Worm (Caenorhabditis elegans) whole organism, dauer: Measurements from ENCODE around the gene pxl-1.

ENCODE experiments used
- unc-62 ChIP-seq: sonication (generic microtip); optimal IDR thresholded peaks from 2 replicates; lab custom pipeline; 2017; ENCODE audit warnings: missing biosample characterization, missing genetic modification reagents, missing genetic modification characterization

The pxl-1 gene

DNA sequence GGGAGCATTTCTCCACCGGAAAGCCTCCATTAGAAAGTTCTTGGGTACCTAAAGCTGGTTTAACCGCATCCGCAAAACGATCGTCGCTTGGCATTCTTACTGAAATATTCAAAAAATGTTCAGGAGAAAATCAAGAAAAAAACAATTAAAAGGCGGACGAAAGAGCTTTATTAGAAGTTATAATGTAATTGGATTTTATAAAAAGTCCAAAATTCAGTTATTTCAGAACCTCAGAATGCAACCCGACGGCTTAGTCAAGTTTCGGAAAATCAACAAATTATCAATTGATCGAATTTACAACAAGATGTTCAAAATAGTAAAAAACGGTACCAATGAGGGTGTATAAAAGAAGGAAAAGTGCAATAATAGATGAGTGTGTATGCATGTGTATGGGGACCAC is at the start of gene pxl-1:
Gene pxl-1 (minus strand): TSS at position 101 of the 400 bp plus-strand sequence.
- TF ChIP-seq unc-62 = no peak

DNA sequence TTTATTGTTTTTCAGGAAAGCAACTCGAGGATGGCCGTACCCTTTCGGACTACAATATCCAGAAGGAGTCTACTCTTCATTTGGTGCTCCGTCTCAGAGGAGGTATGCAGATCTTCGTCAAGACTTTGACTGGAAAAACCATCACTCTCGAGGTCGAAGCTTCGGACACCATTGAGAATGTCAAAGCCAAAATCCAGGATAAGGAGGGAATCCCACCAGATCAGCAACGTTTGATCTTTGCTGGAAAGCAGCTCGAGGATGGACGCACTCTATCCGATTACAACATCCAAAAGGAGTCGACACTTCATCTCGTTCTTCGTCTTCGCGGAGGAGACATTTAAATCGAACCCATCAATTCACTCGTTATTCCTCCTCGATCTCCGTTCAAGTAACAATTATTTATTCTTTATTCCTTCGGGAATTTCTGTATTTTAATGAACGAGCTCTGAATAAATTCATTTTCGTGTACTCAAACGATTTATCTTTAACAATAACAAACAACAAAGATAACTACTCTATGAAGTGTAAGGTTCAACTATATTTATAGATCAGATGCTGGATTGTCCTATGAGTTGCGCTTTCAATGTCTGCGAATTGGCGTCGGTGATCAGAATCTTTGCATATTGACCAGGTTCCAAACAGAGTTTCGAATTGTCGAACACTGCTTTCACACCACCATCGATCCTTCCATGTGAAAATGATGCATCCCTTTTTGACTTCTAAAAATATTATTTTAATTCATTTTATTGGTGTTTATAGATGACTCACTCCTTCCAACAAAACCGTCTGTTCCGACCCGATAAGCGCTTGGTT is 47.8 kb upstream of the pxl-1 start:
- no peak for TF ChIP-seq unc-62

DNA sequence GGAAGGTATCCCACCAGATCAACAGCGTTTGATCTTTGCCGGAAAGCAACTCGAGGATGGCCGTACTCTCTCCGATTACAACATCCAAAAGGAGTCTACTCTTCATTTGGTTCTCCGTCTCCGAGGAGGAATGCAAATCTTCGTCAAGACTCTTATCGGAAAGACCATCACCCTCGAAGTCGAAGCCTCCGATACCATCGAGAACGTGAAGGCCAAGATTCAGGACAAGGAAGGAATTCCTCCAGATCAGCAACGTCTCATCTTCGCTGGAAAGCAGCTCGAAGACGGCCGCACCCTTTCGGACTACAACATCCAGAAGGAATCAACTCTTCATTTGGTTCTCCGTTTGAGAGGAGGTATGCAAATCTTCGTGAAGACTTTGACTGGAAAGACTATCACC is 46.3 kb upstream of the pxl-1 start:
- no peak for TF ChIP-seq unc-62

DNA sequence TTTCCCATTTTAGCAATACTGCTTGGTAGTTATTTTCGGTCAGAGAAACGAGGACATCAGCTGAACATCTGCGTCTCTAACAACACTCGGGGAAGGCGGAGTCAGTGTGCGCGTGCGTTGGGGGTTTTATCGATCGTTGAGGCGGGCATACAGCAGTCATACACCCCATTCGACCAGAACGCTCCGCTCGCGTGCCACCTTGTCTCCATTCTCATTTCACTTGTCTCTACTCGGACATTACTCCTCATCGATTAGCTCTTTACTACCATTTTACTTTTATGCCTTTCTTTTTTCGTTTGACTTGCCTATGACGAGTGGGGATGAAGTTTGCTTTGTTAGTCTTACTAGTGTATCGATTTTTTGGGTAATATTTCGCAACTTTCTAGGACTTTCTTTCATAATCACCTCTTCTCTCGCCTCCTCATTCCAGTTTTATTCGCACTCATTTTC is 44.7 kb upstream of the pxl-1 start:
- no peak for TF ChIP-seq unc-62

DNA sequence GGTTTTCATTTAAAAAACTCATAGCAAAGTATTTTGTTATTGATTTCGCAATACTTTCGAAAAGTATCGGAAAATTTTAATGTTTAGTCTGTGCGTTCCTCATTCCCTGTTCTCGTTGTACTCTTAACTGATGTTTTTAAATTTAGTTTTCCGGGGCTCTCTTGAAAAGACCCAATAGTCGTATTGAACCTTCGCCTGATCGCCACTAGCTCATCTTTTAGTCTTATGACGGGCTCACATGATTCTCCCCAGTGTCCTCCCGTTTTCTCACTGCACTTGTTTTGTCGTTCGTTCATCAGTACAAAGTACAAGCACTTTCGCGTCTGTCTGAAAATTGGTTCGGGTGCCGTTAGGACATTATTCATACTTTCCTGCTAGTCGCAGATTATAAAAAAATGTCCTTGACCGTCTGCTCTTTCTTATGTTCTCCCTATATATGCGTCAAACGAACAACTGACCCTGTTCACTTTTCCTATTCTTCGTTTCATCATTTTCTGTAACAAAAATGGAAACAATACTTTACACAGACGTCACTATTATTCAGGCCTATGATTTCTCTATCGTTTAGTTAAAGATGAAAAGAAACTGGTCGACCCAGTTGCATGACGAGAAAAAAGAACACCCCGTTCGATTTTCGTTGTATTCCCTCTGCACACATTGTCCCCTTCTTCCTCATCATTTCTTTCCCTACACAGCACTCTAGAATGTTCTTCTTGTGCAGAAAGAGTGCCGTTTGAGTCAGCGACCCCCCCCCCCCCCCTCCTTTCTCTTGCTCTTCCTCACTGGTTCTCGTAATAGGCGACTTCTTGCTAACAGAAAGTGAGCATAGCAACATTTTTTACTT is 43.9 kb upstream of the pxl-1 start, which contains the start of gene ubq-1:
Gene ubq-1 (plus strand): TSS at position 802 of the 844 bp plus-strand sequence.
- TF ChIP-seq unc-62 = no peak

DNA sequence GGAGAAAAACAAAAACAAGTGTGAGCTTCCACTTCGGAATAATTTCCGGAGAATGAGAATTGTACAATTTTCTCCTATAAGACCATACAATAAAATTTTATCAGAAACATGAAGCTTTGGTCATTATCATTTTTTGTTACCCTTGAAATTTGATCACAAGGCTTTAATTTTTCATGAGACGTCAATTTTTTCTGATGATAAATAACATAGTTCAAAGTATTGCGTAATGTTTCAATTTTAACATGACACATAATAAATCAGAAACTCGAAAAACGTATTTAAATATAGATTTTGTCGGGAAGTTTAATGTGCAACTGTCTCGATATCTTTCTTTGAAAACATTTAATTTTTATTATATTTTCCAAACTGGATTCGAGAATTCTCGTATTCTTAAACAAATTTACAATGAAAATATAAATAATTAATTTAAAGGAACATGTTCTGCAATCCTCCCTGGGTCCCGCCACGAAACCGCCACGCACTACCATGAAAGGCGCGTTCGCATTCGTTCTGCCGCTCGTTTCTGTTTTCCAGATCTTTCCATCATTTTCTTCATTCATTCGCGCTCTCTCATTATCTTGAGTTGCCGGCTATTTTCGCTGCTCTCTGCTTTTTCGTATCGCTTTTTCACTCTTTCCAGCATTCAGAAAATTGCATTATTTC is 43.1 kb upstream of the pxl-1 start:
- TF ChIP-seq unc-62 = no peak

DNA sequence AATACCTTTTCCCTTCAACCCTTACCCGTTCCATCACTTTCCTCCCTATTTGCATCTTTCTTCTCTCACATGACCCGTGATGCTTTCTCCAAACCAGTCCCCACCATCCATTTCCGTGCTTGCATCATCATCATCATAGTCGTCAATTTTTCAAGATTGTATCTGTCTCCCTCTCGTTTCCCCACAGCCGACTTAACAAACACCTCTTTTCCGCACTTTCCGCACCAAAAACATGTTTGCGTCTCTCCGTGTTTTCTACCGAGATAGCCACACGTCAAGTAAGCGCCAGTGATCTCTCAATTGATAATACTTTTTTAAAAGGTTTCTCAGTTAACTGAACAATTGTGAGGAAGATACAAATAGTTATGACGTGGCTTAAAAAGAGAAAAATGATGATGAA is 42.2 kb upstream of the pxl-1 start:
- no peak for TF ChIP-seq unc-62

DNA sequence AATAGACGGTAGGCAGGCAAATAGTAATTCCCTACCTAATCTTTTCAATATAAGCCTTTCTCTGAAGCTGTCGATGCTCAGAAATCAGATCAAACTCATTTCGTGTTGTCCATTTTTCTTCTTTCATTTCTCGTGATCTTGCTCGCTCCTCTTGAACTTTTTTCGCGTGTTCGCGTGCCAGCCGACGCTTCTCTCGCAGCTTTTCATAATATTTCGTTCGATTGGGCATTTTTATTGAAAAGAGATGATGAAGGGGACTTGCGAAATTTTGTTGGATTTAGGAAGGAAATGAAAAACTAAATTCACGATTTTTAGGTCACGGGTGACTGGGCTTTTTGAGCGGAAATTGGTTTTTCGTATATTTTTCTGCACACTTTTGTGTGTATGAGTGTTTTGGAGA is 41.2 kb upstream of the pxl-1 start, which contains the start of gene EGAP1.1:
Gene EGAP1.1 (minus strand): TSS at position 229 of the 400 bp plus-strand sequence.
- TF ChIP-seq unc-62 = no peak

DNA sequence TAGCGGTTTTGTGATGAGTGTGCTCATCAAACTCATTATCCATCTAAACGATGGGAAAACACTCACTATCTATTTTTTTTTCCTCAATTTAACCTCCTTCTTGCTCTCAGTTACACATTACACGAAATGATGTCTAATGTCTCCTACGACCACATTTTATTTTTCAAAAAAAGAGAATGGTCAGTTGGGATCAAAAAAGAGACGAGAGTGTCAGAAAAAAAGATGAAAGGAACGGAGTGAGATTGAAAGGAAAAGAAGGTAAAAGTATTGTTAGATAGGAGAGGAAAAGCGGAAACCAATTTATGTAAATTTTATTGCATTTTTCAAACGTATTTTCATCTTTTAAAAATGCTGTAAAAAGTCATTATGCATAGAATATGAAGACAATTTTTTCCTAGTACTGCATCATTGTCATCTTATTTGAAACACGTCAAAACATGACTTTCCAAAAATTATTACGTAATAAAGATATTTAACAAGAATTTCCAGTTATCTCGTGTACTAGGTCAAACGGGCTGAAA is 38.4 kb upstream of the pxl-1 start:
- TF ChIP-seq unc-62 = no peak

DNA sequence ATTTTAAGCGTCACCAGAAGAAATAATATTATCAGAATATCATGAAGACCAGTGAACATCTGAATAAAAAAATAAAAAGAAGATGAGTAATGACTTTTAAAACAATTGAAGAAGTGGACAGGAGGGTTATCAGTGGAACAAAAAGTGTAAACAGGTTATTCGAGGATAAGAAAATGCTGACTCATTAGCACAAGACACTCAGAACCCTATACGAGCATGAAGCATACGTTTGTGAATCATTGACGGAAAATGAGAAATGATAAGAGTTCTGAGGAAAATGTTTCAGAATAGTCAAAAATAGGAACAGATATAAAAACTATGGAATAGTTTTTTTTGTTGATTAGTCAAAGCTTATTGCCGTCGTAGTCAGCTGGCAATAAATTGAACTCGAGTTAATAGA is 37.0 kb upstream of the pxl-1 start, which contains the start of gene zmp-1:
Gene zmp-1 (minus strand): TSS at position 101 of the 400 bp plus-strand sequence.
- no peak for TF ChIP-seq unc-62

DNA sequence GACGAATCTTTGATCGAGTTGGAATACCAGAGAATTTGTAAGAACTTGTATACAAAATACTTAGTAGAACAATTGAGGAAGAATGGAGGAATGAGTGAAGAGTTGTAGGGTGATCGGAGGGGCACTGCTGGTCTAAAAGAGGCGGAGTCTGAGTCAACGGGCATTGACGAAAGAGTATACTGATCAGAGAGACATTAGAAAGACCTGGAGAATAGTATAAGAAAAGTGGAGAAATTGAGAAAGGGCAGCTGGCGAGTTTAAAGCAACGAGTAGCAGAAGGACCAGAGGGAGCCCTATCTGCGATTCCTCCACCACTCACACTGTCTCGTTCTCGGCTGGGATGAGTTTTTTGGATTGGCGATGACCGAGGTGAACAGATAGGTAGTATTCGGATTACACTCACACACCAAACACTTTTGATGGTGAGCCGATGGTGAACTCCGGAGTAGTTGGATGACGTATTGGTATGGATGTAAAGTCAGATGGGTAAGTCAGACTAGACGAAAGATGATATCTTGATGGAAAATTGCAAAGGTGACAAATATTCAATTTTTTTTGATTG is 35.7 kb upstream of the pxl-1 start, which contains the start of gene EGAP1.5:
Gene EGAP1.5 (plus strand): TSS at position 289 of the 562 bp plus-strand sequence.
- no peak for TF ChIP-seq unc-62

DNA sequence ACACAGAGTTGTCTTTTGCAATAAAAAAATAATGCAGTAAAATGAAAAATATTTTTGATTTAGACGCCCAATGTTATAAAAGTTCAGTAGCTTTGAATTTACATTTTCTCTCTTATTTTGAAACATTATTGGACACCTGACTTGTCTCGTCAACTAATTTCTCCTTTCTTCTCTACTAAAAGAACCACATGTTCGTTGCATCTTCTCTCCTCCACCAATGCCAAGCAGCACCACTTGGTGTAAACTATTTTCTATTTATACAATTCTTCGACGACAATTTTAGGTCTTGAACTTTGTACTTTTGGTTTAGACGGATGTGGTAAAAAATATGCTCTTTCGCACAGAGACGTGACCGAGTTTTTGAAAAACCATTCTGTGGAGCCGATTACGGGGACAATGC is 34.8 kb upstream of the pxl-1 start:
- no peak for TF ChIP-seq unc-62

DNA sequence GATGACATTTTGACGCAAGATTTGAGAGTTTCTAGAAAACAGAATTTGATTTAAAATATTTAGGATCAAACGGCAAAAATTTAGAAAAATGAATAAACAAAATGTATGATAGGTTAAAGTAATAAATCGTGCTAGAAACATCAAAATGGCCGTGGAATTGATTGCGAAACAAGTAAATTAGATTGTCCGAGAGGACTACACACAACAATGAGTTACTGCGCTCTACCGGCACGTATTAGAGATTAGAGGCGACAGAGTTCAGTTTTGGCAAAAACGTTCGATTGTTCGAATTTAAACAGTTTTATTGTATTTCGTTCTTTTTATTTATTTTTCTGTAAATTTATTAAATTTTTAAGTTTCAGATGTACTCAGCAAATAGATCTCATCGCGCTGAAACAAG is 29.9 kb upstream of the pxl-1 start, which contains the start of the genes dnc-2 and bcl-7:
Gene dnc-2 (minus strand): TSS at position 33 of the 400 bp plus-strand sequence.
Gene bcl-7 (plus strand): TSS at position 363 of the 400 bp plus-strand sequence.
- TF ChIP-seq unc-62 = no peak

DNA sequence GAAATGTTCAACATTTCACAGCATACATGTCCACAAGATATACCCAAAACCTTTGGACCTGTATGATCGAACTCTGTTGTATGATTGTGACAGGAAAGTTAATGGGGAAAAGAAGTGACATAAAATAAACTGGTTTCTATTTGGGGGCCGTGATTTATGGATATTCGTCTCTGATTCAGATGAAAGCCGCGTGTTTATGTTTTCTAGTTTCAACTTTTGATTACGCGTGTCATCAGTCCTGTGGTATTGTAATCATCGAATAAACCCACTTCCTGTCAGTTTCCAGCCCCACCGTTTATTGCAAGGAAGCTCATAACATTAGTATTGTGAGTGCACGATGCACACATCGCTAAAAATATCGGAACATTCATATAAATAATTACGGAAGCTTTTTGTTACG is 26.4 kb upstream of the pxl-1 start:
- TF ChIP-seq unc-62 = no peak

DNA sequence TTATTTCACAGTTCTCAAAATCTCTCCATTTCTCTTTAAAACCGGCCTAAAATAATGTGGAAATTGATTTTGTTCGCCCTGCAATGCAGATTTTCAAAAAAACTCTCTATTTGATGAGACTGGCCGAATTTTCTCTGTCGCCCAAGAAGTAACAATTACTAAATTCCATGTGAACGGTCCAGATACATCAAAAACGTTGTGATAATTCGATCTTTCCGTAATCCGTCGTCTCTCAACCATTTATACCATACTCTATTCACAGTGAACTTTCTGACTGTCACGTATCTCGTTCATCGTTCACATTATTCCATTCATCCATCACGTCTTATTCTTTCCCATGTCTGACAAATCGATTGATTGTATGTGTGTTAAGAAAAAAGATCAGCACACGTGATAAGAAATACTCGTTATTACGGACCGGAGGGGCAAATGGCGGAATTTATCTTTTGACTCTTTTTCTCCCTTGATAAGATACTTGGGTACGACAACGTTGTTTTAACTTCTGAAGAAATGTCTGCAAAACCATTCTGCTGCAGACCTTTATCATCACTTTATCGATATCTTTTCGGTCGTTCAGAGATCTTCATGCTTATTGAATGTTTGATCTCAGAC is 25.4 kb upstream of the pxl-1 start:
- TF ChIP-seq unc-62 = no peak
